Worm (Caenorhabditis elegans) whole organism, L3 larva: Measurements from ENCODE around the gene cee-1.

Experiments used
- R02D3.7 ChIP-seq: fragments of 150-350 bp; optimal IDR thresholded peaks from 2 replicates; lab custom pipeline; 2014; ENCODE audit warnings: missing biosample characterization, missing genetic modification characterization
- ceh-16 ChIP-seq: sonication (generic microtip); optimal IDR thresholded peaks from 2 replicates; lab custom pipeline; 2017; ENCODE audit warnings: missing biosample characterization, missing genetic modification characterization
- ceh-28 ChIP-seq: fragments of 150-350 bp; optimal IDR thresholded peaks from 2 replicates; lab custom pipeline; 2014; ENCODE audit warnings: missing biosample characterization, missing genetic modification reagents, missing genetic modification characterization
- ceh-82 ChIP-seq: fragments of 150-350 bp; optimal IDR thresholded peaks from 2 replicates; lab custom pipeline; 2014; ENCODE audit warnings: missing biosample characterization, missing genetic modification characterization
- elt-1 ChIP-seq: fragments of 150-350 bp; optimal IDR thresholded peaks from 2 replicates; lab custom pipeline; 2014; ENCODE audit warnings: missing biosample characterization, missing genetic modification characterization
- elt-3 ChIP-seq, 3 experiments: fragments of 150-350 bp in 1 of 3; sonication (generic microtip) in 2 of 3; optimal IDR thresholded peaks; 2 replicates in 2 of 3; 4 replicates in 1 of 3; lab custom pipeline; 2014 to 2017; ENCODE audit warnings: missing biosample characterization in 3 of 3, missing genetic modification characterization in 3 of 3
- fos-1 ChIP-seq: fragments of 150-350 bp; optimal IDR thresholded peaks from 2 replicates; lab custom pipeline; 2014; ENCODE audit warnings: missing biosample characterization, missing genetic modification characterization
- mdl-1 ChIP-seq: fragments of 150-350 bp; optimal IDR thresholded peaks from 2 replicates; lab custom pipeline; 2014; ENCODE audit warnings: missing biosample characterization, missing genetic modification characterization
- nfya-1 ChIP-seq: sonication (generic microtip); optimal IDR thresholded peaks from 2 replicates; lab custom pipeline; 2017; ENCODE audit warnings: missing genetic modification characterization, mild to moderate bottlenecking, missing compliant biosample characterization, antibody characterized with exemption, moderate library complexity; ENCODE audit not compliant: insufficient read depth
- tbx-2 ChIP-seq: sonication (generic microtip); optimal IDR thresholded peaks from 2 replicates; lab custom pipeline; 2016; ENCODE audit warnings: mild to moderate bottlenecking, missing genetic modification characterization, missing compliant biosample characterization
- unc-39 ChIP-seq: sonication (generic microtip); optimal IDR thresholded peaks from 4 replicates; lab custom pipeline; 2017; ENCODE audit warnings: missing biosample characterization, missing genetic modification characterization

- no peak for TF ChIP-seq ceh-82 (tag; lab: Kevin White, UChicago)
- TF ChIP-seq ceh-28: no peak
- TF ChIP-seq nfya-1 (tag; lab: Kevin White, UChicago): peak; percentile 52
- no peak for TF ChIP-seq mdl-1 (tag; lab: Kevin White, UChicago)
- no peak for TF ChIP-seq R02D3.7
- TF ChIP-seq ceh-16 (tag; lab: Kevin White, UChicago): no peak
- no peak for TF ChIP-seq elt-3 (tag; optimal IDR thresholded peaks at IDR 0.05; lab: Kevin White, UChicago)
- TF ChIP-seq tbx-2: no peak
- TF ChIP-seq elt-1 (tag; lab: Kevin White, UChicago): no peak
- TF ChIP-seq unc-39 (tag; lab: Kevin White, UChicago): no peak
- no peak for TF ChIP-seq fos-1 (tag; lab: Kevin White, UChicago)
Observed at ce11 chrIII:4905405-4905804, 7.1 kb upstream of the cee-1 start, which contains the start of gene F26F4.8.
